Fruit fly (Drosophila melanogaster): ENCODE results near the gene bou.

- TF ChIP-seq CG13204 (GFP tag; optimal IDR thresholded peaks at IDR 0.05) (no peak), CG9948 (tag; optimal IDR thresholded peaks at IDR 0.05) (no peak), CG10348 (GFP tag; IDR thresholded peaks at IDR 0.05) (no peak), CG8301 (tag; optimal IDR thresholded peaks at IDR 0.05) (no peak), CG12605 (GFP tag; IDR thresholded peaks at IDR 0.05) (no peak), CG17806 (tag; optimal IDR thresholded peaks at IDR 0.05) (no peak), Pif1A (GFP tag; optimal IDR thresholded peaks at IDR 0.05) (no peak), Ets98B (GFP tag; IDR thresholded peaks at IDR 0.05) (no peak), CG4496 (GFP tag; IDR thresholded peaks at IDR 0.05) (no peak), CG15710 (tag; optimal IDR thresholded peaks at IDR 0.05) (no peak), EcR (GFP tag; optimal IDR thresholded peaks at IDR 0.05) (no peak), rn (GFP tag; IDR thresholded peaks at IDR 0.05) (no peak)
Observed at dm6 chrX:6995258-6995657, 9.0 kb downstream of the bou start.

Measured in whole organism, pupa.